Worm (Caenorhabditis elegans) whole organism, young adult: ENCODE measurements around the gene T02H6.5.

ENCODE experiments used
- T07F8.4 ChIP-seq: sonication (generic microtip); optimal IDR thresholded peaks from 2 replicates; lab custom pipeline; 2016; ENCODE audit warnings: mild to moderate bottlenecking, missing genetic modification characterization, moderate library complexity, missing compliant biosample characterization
- cebp-2 ChIP-seq: fragments of 200-800 bp; sonication (Bioruptor generic); IDR thresholded peaks from 2 replicates; pipeline ENCODE4 v1.3.6; 2022; ENCODE audit warnings: missing genetic modification characterization, missing compliant biosample characterization
- ceh-58 ChIP-seq: fragments of 200-800 bp; sonication (Bioruptor generic); IDR thresholded peaks from 2 replicates; pipeline ENCODE4 v1.3.6; 2022; ENCODE audit warnings: missing genetic modification characterization, missing compliant biosample characterization
- madf-8 ChIP-seq: fragments of 200-800 bp; sonication (Bioruptor generic); conservative IDR thresholded peaks from 2 replicates; pipeline ENCODE4 v1.3.6; 2022; ENCODE audit warnings: missing genetic modification reagents, missing genetic modification characterization, missing compliant biosample characterization
- snpc-4 ChIP-seq, 5 experiments: fragments of 150-350 bp in 1 of 5; sonication (generic microtip) in 4 of 5; optimal IDR thresholded peaks; 2 replicates each; lab custom pipeline; 2014 to 2018; ENCODE audit warnings: missing genetic modification characterization in 5 of 5, missing biosample characterization in 3 of 5, antibody characterized with exemption in 2 of 5, mild to moderate bottlenecking in 2 of 5, missing compliant biosample characterization in 2 of 5, missing genotype in 2 of 5, moderate library complexity in 2 of 5, missing genetic modification reagents in 1 of 5

DNA sequence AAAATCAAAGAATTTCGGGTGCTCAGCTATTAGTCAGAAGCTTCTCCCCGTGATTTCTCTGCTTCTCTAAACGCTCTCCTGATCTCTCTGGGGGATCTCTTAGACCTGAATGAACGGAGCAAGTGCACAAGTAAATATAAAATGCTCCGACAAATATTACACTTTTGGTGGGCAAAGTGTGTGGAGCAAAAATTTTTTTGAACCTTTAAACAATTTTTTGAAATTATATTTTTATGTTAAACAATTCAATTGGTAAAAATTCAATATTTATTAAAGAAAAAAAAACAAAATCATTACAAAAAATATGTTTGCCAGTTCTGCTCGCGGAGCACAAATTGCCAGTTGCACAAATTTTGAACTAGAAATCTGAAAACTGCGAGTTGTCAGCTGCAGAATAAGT, 45.4 kb upstream of the T02H6.5 start, which contains the start of gene K07E8.6:
- no peak for TF ChIP-seq ceh-58
- no peak for TF ChIP-seq madf-8 (GFP tag; lab: Robert Waterston, UW)
- TF ChIP-seq snpc-4 (GFP tag; optimal IDR thresholded peaks at IDR 0.05; lab: Kevin White, UChicago) = no peak
- TF ChIP-seq snpc-4 (tag; optimal IDR thresholded peaks at IDR 0.05; lab: Kevin White, UChicago) = no peak
- TF ChIP-seq cebp-2 = no peak
- TF ChIP-seq T07F8.4 (tag; lab: Kevin White, UChicago) = no peak
